Fruit fly (Drosophila melanogaster) whole organism, embryonic: ENCODE results near the gene DppIII.

Experiments used
- B-H1 ChIP-seq: fragments of 200-800 bp; sonication (Bioruptor generic); IDR thresholded peaks from 3 replicates; pipeline ENCODE4 v1.3.6; 2022; ENCODE audit warnings: missing biosample characterization, missing genetic modification characterization
- BtbVII ChIP-seq: fragments of 200-800 bp; sonication (Bioruptor generic); optimal IDR thresholded peaks from 3 replicates; lab custom pipeline; 2017; ENCODE audit warnings: missing biosample characterization, mild to moderate bottlenecking, missing genetic modification characterization
- C15 ChIP-seq: fragments of 200-800 bp; sonication (Bioruptor generic); IDR thresholded peaks from 3 replicates; pipeline ENCODE4 v1.3.6; 2022; ENCODE audit warnings: missing biosample characterization, missing genetic modification characterization
- CG10147 ChIP-seq: fragments of 200-800 bp; sonication (Bioruptor generic); optimal IDR thresholded peaks from 2 replicates; lab custom pipeline; 2019; ENCODE audit warnings: missing biosample characterization, mild to moderate bottlenecking, missing genetic modification characterization, moderate library complexity
- CG10565 ChIP-seq: fragments of 200-800 bp; sonication (Bioruptor generic); optimal IDR thresholded peaks from 3 replicates; lab custom pipeline; 2016; ENCODE audit warnings: missing biosample characterization, mild to moderate bottlenecking, missing genetic modification characterization
- CG10959 ChIP-seq: fragments of 200-800 bp; sonication (Bioruptor generic); IDR thresholded peaks from 2 replicates; pipeline ENCODE4 v1.3.6; 2022; ENCODE audit warnings: missing biosample characterization, missing genetic modification characterization
- CG13424 ChIP-seq: fragments of 200-800 bp; sonication (Bioruptor generic); optimal IDR thresholded peaks from 2 replicates; lab custom pipeline; 2019; ENCODE audit warnings: missing biosample characterization, mild to moderate bottlenecking, missing genetic modification characterization, moderate library complexity
- CG14441 ChIP-seq: fragments of 200-800 bp; sonication (Bioruptor generic); IDR thresholded peaks from 2 replicates; pipeline ENCODE4 v1.3.6; 2022; ENCODE audit warnings: missing biosample characterization, missing genetic modification characterization
- CG1529 ChIP-seq: fragments of 200-800 bp; sonication (Bioruptor generic); optimal IDR thresholded peaks from 3 replicates; lab custom pipeline; 2018; ENCODE audit warnings: missing biosample characterization, missing genetic modification characterization
- CG15479 ChIP-seq: fragments of 200-800 bp; sonication (Bioruptor generic); optimal IDR thresholded peaks from 3 replicates; lab custom pipeline; 2019; ENCODE audit warnings: missing biosample characterization, mild to moderate bottlenecking, missing genetic modification characterization, moderate library complexity
- CG17186 ChIP-seq: fragments of 200-800 bp; sonication (Bioruptor generic); optimal IDR thresholded peaks from 3 replicates; lab custom pipeline; 2017; ENCODE audit warnings: missing biosample characterization, missing genetic modification reagents, missing genetic modification characterization
- CG17385 ChIP-seq: fragments of 200-800 bp; sonication (Bioruptor generic); optimal IDR thresholded peaks from 3 replicates; lab custom pipeline; 2018; ENCODE audit warnings: missing biosample characterization, mild to moderate bottlenecking, missing genetic modification characterization
- CG18262 ChIP-seq: fragments of 200-800 bp; optimal IDR thresholded peaks from 3 replicates; lab custom pipeline; 2019; ENCODE audit warnings: missing biosample characterization, mild to moderate bottlenecking, missing genetic modification characterization, moderate library complexity
- CG2202 ChIP-seq: fragments of 200-800 bp; sonication (Bioruptor generic); optimal IDR thresholded peaks from 2 replicates; lab custom pipeline; 2018; ENCODE audit warnings: missing biosample characterization, mild to moderate bottlenecking, missing genetic modification characterization
- CG32532 ChIP-seq: fragments of 200-800 bp; sonication (Bioruptor generic); IDR thresholded peaks from 2 replicates; pipeline ENCODE4 v1.3.6; 2022; ENCODE audit warnings: missing biosample characterization, missing genetic modification characterization
- CG4360 ChIP-seq: fragments of 200-800 bp; sonication (Bioruptor generic); IDR thresholded peaks from 2 replicates; pipeline ENCODE4 v1.3.6; 2022; ENCODE audit warnings: missing biosample characterization, missing genetic modification characterization
- CG6272 ChIP-seq: fragments of 200-800 bp; sonication (Bioruptor generic); IDR thresholded peaks from 2 replicates; pipeline ENCODE4 v1.3.6; 2022; ENCODE audit warnings: missing biosample characterization, missing genetic modification characterization
- CG6683 ChIP-seq: fragments of 200-800 bp; sonication (Bioruptor generic); optimal IDR thresholded peaks from 2 replicates; lab custom pipeline; 2017; ENCODE audit warnings: missing biosample characterization, mild to moderate bottlenecking, missing genetic modification characterization, missing genetic modification reagents
- CG6854 ChIP-seq: fragments of 200-800 bp; sonication (Bioruptor generic); optimal IDR thresholded peaks from 3 replicates; lab custom pipeline; 2017; ENCODE audit warnings: missing biosample characterization, mild to moderate bottlenecking, missing genetic modification characterization
- CG8089 ChIP-seq: fragments of 200-800 bp; sonication (Bioruptor generic); optimal IDR thresholded peaks from 3 replicates; lab custom pipeline; 2016; ENCODE audit warnings: missing biosample characterization, missing genetic modification characterization
- CG8281 ChIP-seq: fragments of 200-800 bp; sonication (Bioruptor generic); optimal IDR thresholded peaks from 2 replicates; lab custom pipeline; 2018; ENCODE audit warnings: missing biosample characterization, mild to moderate bottlenecking, missing genetic modification characterization, moderate library complexity
- CG9727 ChIP-seq: fragments of 200-800 bp; sonication (Bioruptor generic); optimal IDR thresholded peaks from 3 replicates; lab custom pipeline; 2017; ENCODE audit warnings: missing biosample characterization, mild to moderate bottlenecking, missing genetic modification characterization
- Dip3 ChIP-seq: fragments of 200-800 bp; sonication (Bioruptor generic); optimal IDR thresholded peaks from 3 replicates; lab custom pipeline; 2016; ENCODE audit warnings: missing biosample characterization, missing genetic modification characterization
- Dref ChIP-seq: fragments of 200-800 bp; sonication (Bioruptor generic); IDR thresholded peaks from 2 replicates; pipeline ENCODE4 v1.3.6; 2022; ENCODE audit warnings: missing biosample characterization, missing genetic modification characterization
- Drgx ChIP-seq: fragments of 200-800 bp; sonication (Bioruptor generic); IDR thresholded peaks from 2 replicates; pipeline ENCODE4 v1.3.6; 2022; ENCODE audit warnings: missing biosample characterization, missing genetic modification characterization
- HLH4C ChIP-seq: fragments of 200-800 bp; sonication (Bioruptor generic); IDR thresholded peaks from 3 replicates; pipeline ENCODE4 v1.3.6; 2022; ENCODE audit warnings: missing biosample characterization, missing genetic modification characterization; ENCODE audit not compliant: partially characterized antibody
- Hmr ChIP-seq: fragments of 200-800 bp; sonication (Bioruptor generic); optimal IDR thresholded peaks from 3 replicates; lab custom pipeline; 2017; ENCODE audit warnings: mild to moderate bottlenecking, missing biosample characterization, missing genetic modification reagents, missing genetic modification characterization
- Hmx ChIP-seq: fragments of 200-800 bp; sonication (Bioruptor generic); optimal IDR thresholded peaks from 2 replicates; lab custom pipeline; 2016; ENCODE audit warnings: missing biosample characterization, missing genetic modification characterization
- Kr ChIP-seq: fragments of 200-800 bp; sonication (Bioruptor generic); optimal IDR thresholded peaks from 2 replicates; lab custom pipeline; 2017; ENCODE audit warnings: missing biosample characterization, mild to moderate bottlenecking, missing genetic modification characterization
- Lpt ChIP-seq: fragments of >200 bp; optimal IDR thresholded peaks from 2 replicates; lab custom pipeline; 2018; ENCODE audit warnings: missing biosample characterization, missing genetic modification characterization
- Neu2 ChIP-seq: fragments of 200-800 bp; sonication (Bioruptor generic); optimal IDR thresholded peaks from 3 replicates; lab custom pipeline; 2016; ENCODE audit warnings: missing biosample characterization, missing genetic modification characterization, borderline replicate concordance
- PHDP ChIP-seq: fragments of 200-800 bp; sonication (Bioruptor generic); optimal IDR thresholded peaks from 3 replicates; lab custom pipeline; 2018; ENCODE audit warnings: missing biosample characterization, mild to moderate bottlenecking, missing genetic modification characterization, moderate library complexity
- Sox102F ChIP-seq: fragments of 200-800 bp; sonication (Bioruptor generic); optimal IDR thresholded peaks from 2 replicates; lab custom pipeline; 2018; ENCODE audit warnings: missing biosample characterization, mild to moderate bottlenecking, missing genetic modification characterization, moderate library complexity
- Ssrp ChIP-seq: fragments of 200-800 bp; sonication (Bioruptor generic); optimal IDR thresholded peaks from 2 replicates; lab custom pipeline; 2018; ENCODE audit warnings: missing biosample characterization, mild to moderate bottlenecking, missing genetic modification characterization, moderate library complexity
- bab2 ChIP-seq: fragments of 200-800 bp; sonication (Bioruptor generic); optimal IDR thresholded peaks from 2 replicates; lab custom pipeline; 2016; ENCODE audit warnings: missing biosample characterization, missing genetic modification characterization
- bigmax ChIP-seq: fragments of 200-800 bp; sonication (Bioruptor generic); optimal IDR thresholded peaks from 2 replicates; lab custom pipeline; 2018; ENCODE audit warnings: missing biosample characterization, mild to moderate bottlenecking, missing genetic modification characterization
- bsh ChIP-seq, 2 experiments: fragments of 200-800 bp; sonication (Bioruptor generic); optimal IDR thresholded peaks; 2 replicates each; lab custom pipeline; 2017 to 2018; ENCODE audit warnings: mild to moderate bottlenecking in 2 of 2, missing biosample characterization in 2 of 2, missing genetic modification characterization in 2 of 2, moderate library complexity in 1 of 2
- dan ChIP-seq: fragments of 200-800 bp; sonication (Bioruptor generic); IDR thresholded peaks from 2 replicates; pipeline ENCODE4 v1.3.6; 2022; ENCODE audit warnings: missing biosample characterization, missing genetic modification characterization
- dmrt11E ChIP-seq: fragments of 200-800 bp; sonication (Bioruptor generic); optimal IDR thresholded peaks from 3 replicates; lab custom pipeline; 2018; ENCODE audit warnings: missing biosample characterization, mild to moderate bottlenecking, missing genetic modification characterization, moderate library complexity
- dmrt99B ChIP-seq: fragments of 200-800 bp; sonication (Bioruptor generic); optimal IDR thresholded peaks from 2 replicates; lab custom pipeline; 2018; ENCODE audit warnings: missing biosample characterization, mild to moderate bottlenecking, missing genetic modification characterization, moderate library complexity
- inv ChIP-seq: fragments of 200-800 bp; sonication (Bioruptor generic); IDR thresholded peaks from 2 replicates; pipeline ENCODE4 v1.3.6; 2022; ENCODE audit warnings: missing biosample characterization, missing genetic modification characterization; ENCODE audit not compliant: partially characterized antibody
- jumu ChIP-seq: fragments of 200-800 bp; sonication (Bioruptor generic); optimal IDR thresholded peaks from 3 replicates; lab custom pipeline; 2016; ENCODE audit warnings: missing biosample characterization, missing genetic modification characterization
- lola ChIP-seq, 3 experiments: fragments of >200 bp in 2 of 3; fragments of 200-800 bp in 1 of 3; sonication (Bioruptor generic) in 1 of 3; optimal IDR thresholded peaks; 2 replicates each; lab custom pipeline; 2017 to 2019; ENCODE audit warnings: missing biosample characterization in 3 of 3, missing genetic modification characterization in 3 of 3, mild to moderate bottlenecking in 1 of 3, moderate library complexity in 1 of 3
- ranshi ChIP-seq: fragments of 200-800 bp; sonication (Bioruptor generic); IDR thresholded peaks from 2 replicates; pipeline ENCODE4 v1.3.6; 2022; ENCODE audit warnings: missing biosample characterization, missing genetic modification characterization
- sc ChIP-seq, 3 experiments: fragments of >200 bp in 2 of 3; fragments of 200-800 bp in 1 of 3; sonication (Bioruptor generic) in 1 of 3; optimal IDR thresholded peaks; 2 replicates in 2 of 3; 3 replicates in 1 of 3; lab custom pipeline; 2017; ENCODE audit warnings: mild to moderate bottlenecking in 1 of 3, missing biosample characterization in 1 of 3, missing genetic modification characterization in 1 of 3, missing genetic modification reagents in 1 of 3
- scrt ChIP-seq: fragments of 200-800 bp; sonication (Bioruptor generic); optimal IDR thresholded peaks from 2 replicates; lab custom pipeline; 2018; ENCODE audit warnings: missing biosample characterization, mild to moderate bottlenecking, missing genetic modification characterization, moderate library complexity
- ssp ChIP-seq: fragments of 200-800 bp; sonication (Bioruptor generic); IDR thresholded peaks from 2 replicates; pipeline ENCODE4 v1.3.6; 2022; ENCODE audit warnings: missing biosample characterization, missing genetic modification characterization
- stwl ChIP-seq: fragments of 200-800 bp; sonication (Bioruptor generic); optimal IDR thresholded peaks from 3 replicates; lab custom pipeline; 2018; ENCODE audit warnings: missing biosample characterization, mild to moderate bottlenecking, missing genetic modification characterization, moderate library complexity

DppIII gene

dm6 chr3R:8333768-8334470 lies 10.3 kb upstream of the DppIII start, which contains the start of gene Poxm (continued):
- TF ChIP-seq Dref: no peak
- peak; percentile 49 for TF ChIP-seq CG17186
- TF ChIP-seq dmrt99B (tag; lab: Kevin White, UChicago): peak; percentile 95
- peak; percentile 19 for TF ChIP-seq Dip3 (GFP tag; lab: Kevin White, UChicago)
- peak; percentile 30 for TF ChIP-seq Hmx (GFP tag; lab: Kevin White, UChicago)
- TF ChIP-seq CG10565 (GFP tag; lab: Kevin White, UChicago): peak; percentile 33
- peak; percentile 86 for TF ChIP-seq CG14441
- peak; percentile 66 for TF ChIP-seq CG32532 (GFP tag; lab: Robert Waterston, UW)
- TF ChIP-seq dmrt11E (tag; lab: Kevin White, UChicago): peak; percentile 91
- TF ChIP-seq HLH4C (GFP tag; lab: Robert Waterston, UW): no peak
- TF ChIP-seq stwl (tag; lab: Kevin White, UChicago): no peak
- peak; percentile 82 for TF ChIP-seq BtbVII (GFP tag; lab: Kevin White, UChicago)
- peak; percentile 32 for TF ChIP-seq CG8089 (GFP tag; lab: Kevin White, UChicago)
- TF ChIP-seq CG1529 (GFP tag; lab: Kevin White, UChicago): peak; percentile 90
- TF ChIP-seq CG8281 (tag; lab: Kevin White, UChicago): peak; percentile 75
- peak; percentile 24 for TF ChIP-seq scrt (GFP tag; lab: Kevin White, UChicago)
- peak; percentile 87 for TF ChIP-seq CG10959 (GFP tag; lab: Robert Waterston, UW)
- peak; percentile 94 for TF ChIP-seq CG13424 (tag; lab: Kevin White, UChicago)
- peak; percentile 96 for TF ChIP-seq Ssrp (tag; lab: Kevin White, UChicago)
- TF ChIP-seq CG17385: peak; percentile 82
- peak; percentile 85 for TF ChIP-seq PHDP (tag; lab: Kevin White, UChicago)
- TF ChIP-seq lola (GFP tag; optimal IDR thresholded peaks at IDR 0.05; lab: Kevin White, UChicago): peak in 2 of 3 experiments; percentile 56 to 96
- TF ChIP-seq CG9727: peak; percentile 96
- TF ChIP-seq sc (optimal IDR thresholded peaks at IDR 0.05; lab: Kevin White, UChicago): no peak
- peak; percentile 91 for TF ChIP-seq sc (GFP tag; optimal IDR thresholded peaks at IDR 0.05; lab: Kevin White, UChicago)
- TF ChIP-seq ranshi (GFP tag; lab: Robert Waterston, UW): peak; percentile 81; the same call in 1 of the 2 replicates
- TF ChIP-seq Lpt (GFP tag; lab: Kevin White, UChicago): no peak
- no peak for TF ChIP-seq bigmax (GFP tag; lab: Kevin White, UChicago)
- peak; percentile 77 for TF ChIP-seq bab2 (GFP tag; lab: Kevin White, UChicago)
- TF ChIP-seq CG10147 (GFP tag; lab: Kevin White, UChicago): peak; percentile 85
- peak; percentile 36 for TF ChIP-seq Kr
- no peak for TF ChIP-seq Neu2
- TF ChIP-seq CG2202: peak; percentile 65
- peak; percentile 70 for TF ChIP-seq CG6854 (GFP tag; lab: Kevin White, UChicago)
- TF ChIP-seq dan (GFP tag; lab: Robert Waterston, UW): peak; percentile 81
- peak; percentile 89 for TF ChIP-seq ssp
- TF ChIP-seq bsh (GFP tag; optimal IDR thresholded peaks at IDR 0.05; lab: Kevin White, UChicago): peak; percentile 91 to 93
- TF ChIP-seq jumu (GFP tag; lab: Kevin White, UChicago): peak; percentile 71
- TF ChIP-seq inv (GFP tag; lab: Robert Waterston, UW): peak; percentile 41; the same call in 1 of the 2 replicates
- peak; percentile 90 for TF ChIP-seq Sox102F (GFP tag; lab: Kevin White, UChicago)
- TF ChIP-seq CG6683 (GFP tag; lab: Kevin White, UChicago): no peak
- peak; percentile 81; the same call in 2 of the 3 replicates for TF ChIP-seq B-H1
- peak; percentile 10 for TF ChIP-seq CG4360
- TF ChIP-seq CG15479 (GFP tag; lab: Kevin White, UChicago): no peak
- TF ChIP-seq CG18262: peak; percentile 97
- TF ChIP-seq Drgx (GFP tag; lab: Robert Waterston, UW): peak; percentile 92
- TF ChIP-seq CG6272: peak; percentile 83
- TF ChIP-seq C15 (GFP tag; lab: Robert Waterston, UW): no peak
- TF ChIP-seq Hmr (GFP tag; lab: Kevin White, UChicago): peak; percentile 82
